Worm (Caenorhabditis elegans) whole organism, L4 larva: Measurements from ENCODE around the gene rsks-1.

Source experiments
- Y48G9A.11 ChIP-seq: fragments of 200-800 bp; sonication (Bioruptor generic); IDR thresholded peaks from 2 replicates; pipeline ENCODE4 v1.3.6; 2022; ENCODE audit warnings: missing genetic modification reagents, missing genetic modification characterization, missing compliant biosample characterization
- Y5F2A.4 ChIP-seq: fragments of 200-800 bp; sonication (Bioruptor generic); optimal IDR thresholded peaks from 2 replicates; lab custom pipeline; 2018; ENCODE audit warnings: mild to moderate bottlenecking, missing genetic modification characterization, missing compliant biosample characterization
- Y75B8A.6 ChIP-seq: fragments of 200-800 bp; sonication (Bioruptor generic); IDR thresholded peaks from 2 replicates; pipeline ENCODE4 v1.3.6; 2022; ENCODE audit warnings: missing genetic modification reagents, missing genetic modification characterization, missing compliant biosample characterization
- ZK546.5 ChIP-seq, 2 experiments: sonication (generic microtip); optimal IDR thresholded peaks; 2 replicates each; lab custom pipeline; 2017; ENCODE audit warnings: missing biosample characterization in 2 of 2, missing genetic modification characterization in 2 of 2
- aha-1 ChIP-seq: fragments of 150-350 bp; peaks from one replicate; lab custom pipeline; 2014; ENCODE audit warnings: missing biosample characterization, missing genetic modification characterization
- ceh-44 ChIP-seq: fragments of 200-800 bp; sonication (Bioruptor generic); IDR thresholded peaks from 2 replicates; pipeline ENCODE4 v1.3.6; 2022; ENCODE audit warnings: missing genetic modification reagents, missing genetic modification characterization, missing compliant biosample characterization
- ceh-62 ChIP-seq: sonication (generic microtip); optimal IDR thresholded peaks from 2 replicates; lab custom pipeline; 2017; ENCODE audit warnings: missing biosample characterization, missing genetic modification characterization
- ceh-82 ChIP-seq: sonication (generic microtip); optimal IDR thresholded peaks from 2 replicates; lab custom pipeline; 2017; ENCODE audit warnings: missing biosample characterization, missing genetic modification characterization
- ces-1 ChIP-seq: fragments of 150-350 bp; sonication (generic microtip); optimal IDR thresholded peaks from 4 replicates; lab custom pipeline; 2014; ENCODE audit warnings: missing biosample characterization, missing genetic modification reagents, missing genetic modification characterization
- cey-2 ChIP-seq: sonication (generic microtip); optimal IDR thresholded peaks from 3 replicates; lab custom pipeline; 2017; ENCODE audit warnings: missing genetic modification characterization, mild to moderate bottlenecking, missing compliant biosample characterization, antibody characterized with exemption, borderline replicate concordance; ENCODE audit not compliant: insufficient read depth
- daf-12 ChIP-seq: fragments of 150-350 bp; optimal IDR thresholded peaks from 2 replicates; lab custom pipeline; 2014; ENCODE audit warnings: missing biosample characterization, missing genetic modification reagents, missing genetic modification characterization
- daf-16 ChIP-seq, 3 experiments: sonication (generic microtip); optimal IDR thresholded peaks; 2 replicates each; lab custom pipeline; 2016 to 2017; ENCODE audit warnings: missing genetic modification characterization in 3 of 3, missing genetic modification reagents in 3 of 3, mild to moderate bottlenecking in 2 of 3, missing compliant biosample characterization in 2 of 3, missing biosample characterization in 1 of 3, moderate library complexity in 1 of 3
- dmd-6 ChIP-seq: fragments of 200-800 bp; sonication (Bioruptor generic); IDR thresholded peaks from 2 replicates; pipeline ENCODE4 v1.3.6; 2022; ENCODE audit warnings: missing genetic modification reagents, missing genetic modification characterization, missing compliant biosample characterization
- dmd-8 ChIP-seq: fragments of 200-800 bp; sonication (Bioruptor generic); IDR thresholded peaks from 2 replicates; pipeline ENCODE4 v1.3.6; 2022; ENCODE audit warnings: missing genetic modification characterization, missing compliant biosample characterization
- dve-1 ChIP-seq: sonication (generic microtip); optimal IDR thresholded peaks from 2 replicates; lab custom pipeline; 2017; ENCODE audit warnings: antibody characterized with exemption, mild to moderate bottlenecking, missing genetic modification characterization, missing compliant biosample characterization; ENCODE audit not compliant: insufficient read depth
- egl-43 ChIP-seq: fragments of 200-800 bp; sonication (Bioruptor generic); IDR thresholded peaks from 2 replicates; pipeline ENCODE4 v1.3.6; 2022; ENCODE audit warnings: missing genetic modification reagents, missing genetic modification characterization, missing compliant biosample characterization
- fos-1 ChIP-seq: fragments of 150-350 bp; optimal IDR thresholded peaks from 2 replicates; lab custom pipeline; 2014; ENCODE audit warnings: missing biosample characterization, missing genetic modification characterization
- hif-1 ChIP-seq, 2 experiments: sonication (generic microtip); optimal IDR thresholded peaks; 2 replicates each; lab custom pipeline; 2016 to 2017; ENCODE audit warnings: missing compliant biosample characterization in 2 of 2, missing genetic modification characterization in 2 of 2, missing genetic modification reagents in 2 of 2, missing genotype in 2 of 2, mild to moderate bottlenecking in 1 of 2
- hlh-11 ChIP-seq: fragments of 200-800 bp; sonication (Bioruptor generic); optimal IDR thresholded peaks from 2 replicates; lab custom pipeline; 2018; ENCODE audit warnings: mild to moderate bottlenecking, missing genetic modification characterization, missing compliant biosample characterization
- hmg-1.1 ChIP-seq: fragments of 200-800 bp; sonication (Bioruptor generic); IDR thresholded peaks from 2 replicates; pipeline ENCODE4 v1.3.6; 2022; ENCODE audit warnings: missing genetic modification reagents, missing genetic modification characterization, missing compliant biosample characterization
- jun-1 ChIP-seq: fragments of 150-350 bp; optimal IDR thresholded peaks from 2 replicates; lab custom pipeline; 2014; ENCODE audit warnings: missing biosample characterization, missing genetic modification reagents, missing genetic modification characterization
- lin-13 ChIP-seq: fragments of 150-350 bp; optimal IDR thresholded peaks from 2 replicates; lab custom pipeline; 2014; ENCODE audit warnings: missing biosample characterization, missing genetic modification reagents, missing genetic modification characterization
- lin-15B ChIP-seq: fragments of 150-350 bp; sonication (generic microtip); optimal IDR thresholded peaks from 3 replicates; lab custom pipeline; 2014; ENCODE audit warnings: missing biosample characterization, missing genetic modification characterization
- lir-3 ChIP-seq: sonication (generic microtip); optimal IDR thresholded peaks from 2 replicates; lab custom pipeline; 2016; ENCODE audit warnings: mild to moderate bottlenecking, missing genetic modification characterization, missing compliant biosample characterization
- madf-9 ChIP-seq: fragments of 200-800 bp; sonication (Bioruptor generic); conservative IDR thresholded peaks from 2 replicates; pipeline ENCODE4 v1.3.6; 2022; ENCODE audit warnings: missing genetic modification reagents, missing genetic modification characterization, missing compliant biosample characterization
- mdt-29 ChIP-seq: fragments of 200-800 bp; sonication (Bioruptor generic); IDR thresholded peaks from 2 replicates; pipeline ENCODE4 v1.3.6; 2022; ENCODE audit warnings: missing genetic modification reagents, missing genetic modification characterization, missing compliant biosample characterization
- mes-2 ChIP-seq: sonication (generic microtip); optimal IDR thresholded peaks from 2 replicates; lab custom pipeline; 2016; ENCODE audit warnings: missing genotype, mild to moderate bottlenecking, missing genetic modification characterization, missing compliant biosample characterization; ENCODE audit not compliant: poor library complexity, severe bottlenecking
- mxl-2 ChIP-seq: fragments of 200-800 bp; sonication (Bioruptor generic); conservative IDR thresholded peaks from 2 replicates; pipeline ENCODE4 v1.3.6; 2022; ENCODE audit warnings: missing genetic modification reagents, missing genetic modification characterization, missing compliant biosample characterization
- mxl-3 ChIP-seq: fragments of 200-800 bp; sonication (Bioruptor generic); optimal IDR thresholded peaks from 2 replicates; lab custom pipeline; 2018; ENCODE audit warnings: mild to moderate bottlenecking, missing genetic modification characterization, missing compliant biosample characterization
- nhr-111 ChIP-seq: fragments of 200-800 bp; sonication (Bioruptor generic); optimal IDR thresholded peaks from 2 replicates; lab custom pipeline; 2018; ENCODE audit warnings: mild to moderate bottlenecking, missing genetic modification characterization, missing compliant biosample characterization
- nhr-237 ChIP-seq: sonication (generic microtip); optimal IDR thresholded peaks from 2 replicates; lab custom pipeline; 2017; ENCODE audit warnings: missing biosample characterization, missing genetic modification characterization
- nhr-25 ChIP-seq: sonication (generic microtip); optimal IDR thresholded peaks from 2 replicates; lab custom pipeline; 2017; ENCODE audit warnings: missing genetic modification characterization, mild to moderate bottlenecking, missing compliant biosample characterization, antibody characterized with exemption, moderate library complexity, borderline replicate concordance; ENCODE audit not compliant: insufficient read depth
- nhr-28 ChIP-seq: fragments of 150-350 bp; optimal IDR thresholded peaks from 2 replicates; lab custom pipeline; 2014; ENCODE audit warnings: missing biosample characterization, missing genetic modification characterization
- nhr-42 ChIP-seq: fragments of 200-800 bp; sonication (Bioruptor generic); IDR thresholded peaks from 2 replicates; pipeline ENCODE4 v1.3.6; 2022; ENCODE audit warnings: missing genetic modification characterization, missing compliant biosample characterization
- nhr-48 ChIP-seq: sonication (generic microtip); optimal IDR thresholded peaks from 2 replicates; lab custom pipeline; 2016; ENCODE audit warnings: mild to moderate bottlenecking, missing genetic modification characterization, missing compliant biosample characterization
- nhr-6 ChIP-seq: fragments of 150-350 bp; optimal IDR thresholded peaks from 2 replicates; lab custom pipeline; 2014; ENCODE audit warnings: missing biosample characterization, missing genetic modification characterization
- nhr-77 ChIP-seq: fragments of 150-350 bp; optimal IDR thresholded peaks from 2 replicates; lab custom pipeline; 2014; ENCODE audit warnings: missing biosample characterization, missing genetic modification characterization
- pqm-1 ChIP-seq: sonication (generic microtip); optimal IDR thresholded peaks from 2 replicates; lab custom pipeline; 2017; ENCODE audit warnings: missing biosample characterization, missing genetic modification characterization
- rbr-2 ChIP-seq: sonication (generic microtip); optimal IDR thresholded peaks from 2 replicates; lab custom pipeline; 2016; ENCODE audit warnings: missing genotype, missing genetic modification characterization, missing compliant biosample characterization
- saeg-2 ChIP-seq: fragments of 200-800 bp; sonication (Bioruptor generic); IDR thresholded peaks from 2 replicates; pipeline ENCODE4 v1.3.6; 2022; ENCODE audit warnings: missing genetic modification reagents, missing genetic modification characterization, missing compliant biosample characterization
- sdz-12 ChIP-seq: fragments of 200-800 bp; sonication (Bioruptor generic); optimal IDR thresholded peaks from 2 replicates; lab custom pipeline; 2018; ENCODE audit warnings: mild to moderate bottlenecking, missing genetic modification characterization, missing compliant biosample characterization
- tag-97 ChIP-seq: fragments of 200-800 bp; sonication (Bioruptor generic); IDR thresholded peaks from 2 replicates; pipeline ENCODE4 v1.3.6; 2022; ENCODE audit warnings: missing genetic modification characterization, missing compliant biosample characterization
- tra-1 ChIP-seq: fragments of 200-800 bp; sonication (Bioruptor generic); IDR thresholded peaks from 2 replicates; pipeline ENCODE4 v1.3.6; 2022; ENCODE audit warnings: missing genetic modification reagents, missing genetic modification characterization, missing compliant biosample characterization
- unc-130 ChIP-seq: sonication (generic microtip); optimal IDR thresholded peaks from 2 replicates; lab custom pipeline; 2016; ENCODE audit warnings: missing genetic modification reagents, missing genetic modification characterization, missing compliant biosample characterization
- unc-62 ChIP-seq, 3 experiments: fragments of 150-350 bp in 1 of 3; sonication (generic microtip); optimal IDR thresholded peaks in 2 of 3; peaks in 1 of 3; 1 replicate in 1 of 3; 2 replicates in 2 of 3; lab custom pipeline; 2014 to 2017; ENCODE audit warnings: missing biosample characterization in 3 of 3, missing genetic modification characterization in 3 of 3, missing genetic modification reagents in 3 of 3, missing genotype in 1 of 3
- zip-11 ChIP-seq: fragments of 200-800 bp; sonication (Bioruptor generic); IDR thresholded peaks from 2 replicates; pipeline ENCODE4 v1.3.6; 2022; ENCODE audit warnings: missing genetic modification characterization, missing compliant biosample characterization

Gene rsks-1

ce11 chrIII:11241583-11242187 lies 3.2 kb upstream of the rsks-1 start:
- TF ChIP-seq cey-2 (tag; lab: Kevin White, UChicago) (no peak), hlh-11 (peak; percentile 46), nhr-111 (GFP tag; lab: Kevin White, UChicago) (no peak), daf-16 (GFP tag; optimal IDR thresholded peaks at IDR 0.05; lab: Kevin White, UChicago) (no peak), daf-16 (tag; optimal IDR thresholded peaks at IDR 0.05; lab: Kevin White, UChicago) (peak; percentile 21), saeg-2 (GFP tag; lab: Robert Waterston, UW) (no peak), dve-1 (tag; lab: Kevin White, UChicago) (peak; percentile 3), unc-130 (GFP tag; lab: Kevin White, UChicago) (no peak), unc-62 (GFP tag; optimal IDR thresholded peaks at IDR 0.05 in 1 of 2; lab: Kevin White, UChicago) (peak in 1 of 2 experiments; percentile 54), unc-62 (tag; optimal IDR thresholded peaks at IDR 0.05; lab: Kevin White, UChicago) (no peak), ceh-62 (tag; lab: Kevin White, UChicago) (no peak), dmd-6 (GFP tag; lab: Robert Waterston, UW) (peak; percentile 38; the same call in 1 of the 2 replicates), hmg-1.1 (no peak), nhr-28 (peak; percentile 96), pqm-1 (tag; lab: Kevin White, UChicago) (peak; percentile 89), aha-1 (tag; lab: Kevin White, UChicago) (peak; percentile 69)

ce11 chrIII:11243421-11243820 lies 1.5 kb upstream of the rsks-1 start:
- peak; percentile 57 for TF ChIP-seq mxl-3 (GFP tag; lab: Kevin White, UChicago)
- TF ChIP-seq zip-11 (GFP tag; lab: Robert Waterston, UW) = no peak
- peak; percentile 88 for TF ChIP-seq nhr-28
- peak in 1 of 2 experiments; percentile 99 for TF ChIP-seq unc-62 (GFP tag; optimal IDR thresholded peaks at IDR 0.05 in 1 of 2; lab: Kevin White, UChicago)
- no peak for TF ChIP-seq unc-62 (tag; optimal IDR thresholded peaks at IDR 0.05; lab: Kevin White, UChicago)
- TF ChIP-seq aha-1 (tag; lab: Kevin White, UChicago) = peak; percentile 16
- TF ChIP-seq ceh-82 (tag; lab: Kevin White, UChicago) = no peak
- no peak for TF ChIP-seq ceh-44
- peak; percentile 59 for TF ChIP-seq nhr-77 (tag; lab: Kevin White, UChicago)
- TF ChIP-seq ces-1 (GFP tag; lab: Kevin White, UChicago) = no peak
- TF ChIP-seq lin-13 (GFP tag; lab: Kevin White, UChicago) = peak; percentile 29
- TF ChIP-seq hlh-11 = peak; percentile 89
- TF ChIP-seq Y48G9A.11 = no peak
- TF ChIP-seq Y75B8A.6 = no peak
- no peak for TF ChIP-seq dmd-8 (GFP tag; lab: Robert Waterston, UW)
- TF ChIP-seq lir-3 (tag; lab: Kevin White, UChicago) = no peak
- no peak for TF ChIP-seq jun-1 (tag; lab: Kevin White, UChicago)
- TF ChIP-seq fos-1 (tag; lab: Kevin White, UChicago) = no peak
- peak; percentile 43 for TF ChIP-seq nhr-25 (tag; lab: Kevin White, UChicago)
- TF ChIP-seq egl-43 (GFP tag; lab: Robert Waterston, UW) = no peak
- TF ChIP-seq nhr-48 (tag; lab: Kevin White, UChicago) = peak; percentile 50
- TF ChIP-seq ZK546.5 (tag; optimal IDR thresholded peaks at IDR 0.05; lab: Kevin White, UChicago) = no peak
- TF ChIP-seq rbr-2 (tag; lab: Kevin White, UChicago) = peak; percentile 46
- TF ChIP-seq hif-1 (tag; optimal IDR thresholded peaks at IDR 0.05; lab: Kevin White, UChicago) = peak in 1 of 2 experiments; percentile 49
- TF ChIP-seq nhr-6 (tag; lab: Kevin White, UChicago) = peak; percentile 71
- TF ChIP-seq Y5F2A.4 = no peak
- TF ChIP-seq pqm-1 (tag; lab: Kevin White, UChicago) = peak; percentile 35
- TF ChIP-seq sdz-12 (GFP tag; lab: Kevin White, UChicago) = no peak
- no peak for TF ChIP-seq mdt-29
- TF ChIP-seq tag-97 = no peak
- TF ChIP-seq nhr-42 (GFP tag; lab: Robert Waterston, UW) = no peak
- peak; percentile 82 for TF ChIP-seq dmd-6 (GFP tag; lab: Robert Waterston, UW)
- no peak for TF ChIP-seq lin-15B (tag; lab: Kevin White, UChicago)
- no peak for TF ChIP-seq madf-9
- TF ChIP-seq nhr-237 (tag; lab: Kevin White, UChicago) = no peak
- no peak for TF ChIP-seq daf-12 (tag; lab: Kevin White, UChicago)
- peak; percentile 94 for TF ChIP-seq dve-1 (tag; lab: Kevin White, UChicago)
- TF ChIP-seq tra-1 (GFP tag; lab: Robert Waterston, UW) = 0 out of 2 replicates have a peak, but pooled peaks have one; percentile 47
- TF ChIP-seq mes-2 (tag; lab: Kevin White, UChicago) = peak; percentile 76
- no peak for TF ChIP-seq mxl-2 (GFP tag; lab: Robert Waterston, UW)
